Worm (Caenorhabditis elegans): Measurements from ENCODE around the gene fip-3.
A peak's percentile ranks its signal among the peaks of the same experiment; 100 is the strongest.

The fip-3 gene

ce11 chrIII:8618412-8618960 lies 29.2 kb upstream of the fip-3 start, which contains the start of gene C13G5.2 (continued):
- TF ChIP-seq tbp1 (GFP tag; optimal IDR thresholded peaks at IDR 0.05) (peak; percentile 31), nhr-80 (tag; optimal IDR thresholded peaks at IDR 0.05) (no peak)

DNA sequence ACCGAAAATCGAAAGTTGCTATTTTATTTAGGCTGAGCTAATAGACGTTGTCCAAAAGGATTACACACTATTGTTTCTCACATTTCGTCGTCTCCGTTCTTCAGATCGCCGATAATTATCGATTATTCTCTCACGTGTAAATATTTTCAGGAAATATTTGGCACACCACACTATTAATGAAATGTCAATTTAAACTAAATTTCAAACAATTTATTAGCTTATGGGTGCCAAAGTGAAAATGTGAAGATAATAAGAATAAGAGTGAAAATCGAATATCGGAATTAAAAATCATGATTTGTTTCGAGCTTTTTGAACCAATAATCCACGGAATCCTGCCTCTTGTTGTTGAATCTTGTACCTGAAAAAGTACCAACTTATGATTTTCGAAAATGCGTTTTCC lies 27.3 kb upstream of the fip-3 start, which contains the start of gene C06E1.11:
Gene C06E1.11 (minus strand): TSS at position 101 of the 400 bp plus-strand sequence.
- no peak for TF ChIP-seq mxl-1 (tag; optimal IDR thresholded peaks at IDR 0.05)

DNA sequence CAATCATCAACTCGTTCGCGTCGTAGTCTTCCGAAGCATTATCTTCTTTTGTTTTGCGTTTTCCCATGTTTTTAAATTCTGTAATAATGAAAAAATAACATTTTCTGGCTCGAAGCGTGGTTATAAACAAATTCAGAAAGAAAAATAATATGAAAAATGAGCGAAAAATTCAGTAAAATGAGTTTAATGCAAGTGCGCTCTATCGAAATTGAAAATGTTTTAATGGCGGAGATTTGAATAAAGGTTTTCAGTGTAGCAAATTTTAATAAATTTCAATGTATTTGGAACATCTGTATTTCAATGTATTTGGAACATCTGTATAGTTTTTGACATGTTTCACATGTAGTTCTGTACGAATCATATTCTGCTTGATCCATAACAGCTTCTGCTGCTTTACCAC lies 25.2 kb upstream of the fip-3 start, which contains the start of gene rha-2:
Gene rha-2 (minus strand): TSS at position 80 of the 400 bp plus-strand sequence.
- peak; percentile 51 for TF ChIP-seq efl-1 (GFP tag; optimal IDR thresholded peaks at IDR 0.05)
- TF ChIP-seq ceh-79 (tag; optimal IDR thresholded peaks at IDR 0.05), result no peak
- TF ChIP-seq ztf-3 (GFP tag; optimal IDR thresholded peaks at IDR 0.05), result no peak
- peak; percentile 76 for TF ChIP-seq mcd-1 (GFP tag; IDR thresholded peaks at IDR 0.05)
- TF ChIP-seq xnd-1 (tag; optimal IDR thresholded peaks at IDR 0.05), result no peak
- no peak for TF ChIP-seq ZK185.1 (tag; optimal IDR thresholded peaks at IDR 0.05; ENCODE audit: poor library complexity, severe bottlenecking)
- peak; percentile 42 for TF ChIP-seq lin-54 (GFP tag; optimal IDR thresholded peaks at IDR 0.05)

DNA sequence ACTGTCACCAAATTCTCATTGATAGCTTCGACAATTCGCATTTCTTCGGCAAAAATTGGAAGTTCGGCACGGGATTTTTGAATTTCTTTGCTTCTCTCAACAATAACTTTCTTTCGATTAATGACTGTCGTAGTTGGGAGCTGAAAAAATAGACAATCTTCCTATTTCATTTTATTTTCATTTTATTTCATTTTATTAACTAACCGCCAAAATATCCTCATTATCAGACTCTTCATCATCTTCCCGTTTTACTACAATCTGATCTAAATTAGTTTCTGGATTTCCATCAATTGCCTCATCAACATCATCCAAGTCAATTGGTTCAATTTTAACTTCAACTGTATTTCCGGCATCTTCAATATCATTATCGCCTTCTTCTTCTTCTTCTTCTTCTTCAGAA lies 24.3 kb upstream of the fip-3 start:
- TF ChIP-seq snpc-1.1 (tag; optimal IDR thresholded peaks at IDR 0.05; ENCODE audit: insufficient read depth), result no peak
- TF ChIP-seq him-1 (tag; optimal IDR thresholded peaks at IDR 0.05), result no peak
- no peak for TF ChIP-seq tbx-9 (tag; optimal IDR thresholded peaks at IDR 0.05; ENCODE audit: borderline replicate concordance)
- TF ChIP-seq unc-62 (GFP tag; optimal IDR thresholded peaks at IDR 0.05), result no peak
- no peak for TF ChIP-seq F55B11.4 (tag; optimal IDR thresholded peaks at IDR 0.05; ENCODE audit: borderline replicate concordance, insufficient read depth)
- TF ChIP-seq hmg-20 (GFP tag; IDR thresholded peaks at IDR 0.05), result no peak
- no peak for TF ChIP-seq gei-17 (GFP tag; optimal IDR thresholded peaks at IDR 0.05)
- no peak for TF ChIP-seq ceh-40 (GFP tag; IDR thresholded peaks at IDR 0.05)
- TF ChIP-seq mcd-1 (GFP tag; IDR thresholded peaks at IDR 0.05), result no peak
- no peak for TF ChIP-seq hlh-26 (GFP tag; conservative IDR thresholded peaks at IDR 0.05)
- no peak for TF ChIP-seq egl-44 (GFP tag; IDR thresholded peaks at IDR 0.05)
- TF ChIP-seq sea-2 (GFP tag; IDR thresholded peaks at IDR 0.05), result no peak
- TF ChIP-seq bed-2 (GFP tag; IDR thresholded peaks at IDR 0.05), result no peak
- no peak for TF ChIP-seq Y79H2A.3 (GFP tag; conservative IDR thresholded peaks at IDR 0.05)
- no peak for TF ChIP-seq C17E4.6 (GFP tag; IDR thresholded peaks at IDR 0.05)

DNA sequence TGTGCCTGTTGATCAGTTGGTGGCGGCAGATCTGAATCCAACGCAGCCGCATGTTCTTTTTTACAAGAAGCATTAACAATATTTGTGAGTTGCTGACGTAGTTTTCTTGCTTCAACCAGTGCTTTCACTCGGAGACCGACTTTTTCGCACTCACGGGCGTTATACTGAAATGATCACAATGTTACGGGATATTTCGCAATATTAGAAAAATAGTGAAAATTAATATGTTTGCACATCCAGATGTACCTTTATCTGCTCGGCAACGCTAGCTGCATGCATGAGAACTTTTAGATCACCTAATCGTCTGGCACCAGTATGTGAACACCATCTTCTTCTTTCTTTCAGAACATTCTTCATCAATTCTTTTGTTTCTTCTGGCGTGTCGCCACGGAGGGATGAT lies 22.0 kb upstream of the fip-3 start:
- no peak for TF ChIP-seq B0336.3 (GFP tag; IDR thresholded peaks at IDR 0.05)
- TF ChIP-seq mcd-1 (GFP tag; IDR thresholded peaks at IDR 0.05), result no peak
- no peak for TF ChIP-seq hrde-1 (tag; optimal IDR thresholded peaks at IDR 0.05; ENCODE audit: borderline replicate concordance)
- peak; percentile 47; the same call in 1 of the 2 replicates for TF ChIP-seq cebp-1 (GFP tag; IDR thresholded peaks at IDR 0.05)
- TF ChIP-seq cebp-1 (tag; optimal IDR thresholded peaks at IDR 0.05), result peak; percentile 90
- TF ChIP-seq F55B11.4 (tag; optimal IDR thresholded peaks at IDR 0.05; ENCODE audit: borderline replicate concordance, insufficient read depth), result no peak
- TF ChIP-seq sptf-2 (GFP tag; optimal IDR thresholded peaks at IDR 0.05), result no peak
- TF ChIP-seq snpc-1.1 (tag; optimal IDR thresholded peaks at IDR 0.05; ENCODE audit: insufficient read depth), result no peak

ce11 chrIII:8609683-8610082 lies 20.4 kb upstream of the fip-3 start, which contains the start of gene C06E1.9:
Gene C06E1.9, minus strand, starts transcription at chrIII:8609783.
- TF ChIP-seq nhr-120 (GFP tag; IDR thresholded peaks at IDR 0.05) (no peak), lin-54 (GFP tag; optimal IDR thresholded peaks at IDR 0.05) (no peak), madf-10 (tag; optimal IDR thresholded peaks at IDR 0.05) (no peak), pha-4 (tag; optimal IDR thresholded peaks at IDR 0.05) (no peak), hmg-20 (GFP tag; IDR thresholded peaks at IDR 0.05) (no peak), madf-6 (GFP tag; IDR thresholded peaks at IDR 0.05) (no peak), unc-62 (GFP tag; optimal IDR thresholded peaks at IDR 0.05) (no peak), nfyb-1 (GFP tag; IDR thresholded peaks at IDR 0.05) (no peak), hlh-26 (GFP tag; conservative IDR thresholded peaks at IDR 0.05) (no peak), mcd-1 (GFP tag; IDR thresholded peaks at IDR 0.05) (no peak), cebp-1 (GFP tag; IDR thresholded peaks at IDR 0.05) (no peak), cebp-1 (tag; optimal IDR thresholded peaks at IDR 0.05) (no peak), snpc-1.1 (tag; optimal IDR thresholded peaks at IDR 0.05; ENCODE audit: insufficient read depth) (no peak), hlh-12 (tag; optimal IDR thresholded peaks at IDR 0.05) (no peak), pbrm-1 (GFP tag; IDR thresholded peaks at IDR 0.05) (no peak), attf-6 (GFP tag; IDR thresholded peaks at IDR 0.05) (no peak)

Measured in whole organism, young adult.